Fruit fly (Drosophila melanogaster) whole organism, embryonic: Measurements from ENCODE around the gene upSET.

ENCODE experiments used
- Antp ChIP-seq: fragments of 200-800 bp; sonication (Bioruptor generic); optimal IDR thresholded peaks from 3 replicates; lab custom pipeline; 2016; ENCODE audit warnings: missing biosample characterization, missing genetic modification characterization
- CG10209 ChIP-seq: fragments of 200-800 bp; sonication (Bioruptor generic); optimal IDR thresholded peaks from 3 replicates; lab custom pipeline; 2017; ENCODE audit warnings: missing biosample characterization, mild to moderate bottlenecking, missing genetic modification characterization, missing genetic modification reagents
- CG1529 ChIP-seq: fragments of 200-800 bp; sonication (Bioruptor generic); optimal IDR thresholded peaks from 3 replicates; lab custom pipeline; 2018; ENCODE audit warnings: missing biosample characterization, missing genetic modification characterization
- CG16815 ChIP-seq: fragments of 200-800 bp; sonication (Bioruptor generic); optimal IDR thresholded peaks from 3 replicates; lab custom pipeline; 2017; ENCODE audit warnings: missing biosample characterization, mild to moderate bottlenecking, missing genetic modification characterization
- CG17359 ChIP-seq: fragments of 200-800 bp; sonication (Bioruptor generic); optimal IDR thresholded peaks from 3 replicates; lab custom pipeline; 2018; ENCODE audit warnings: missing biosample characterization, mild to moderate bottlenecking, missing genetic modification characterization, moderate library complexity
- CG1792 ChIP-seq: fragments of 200-800 bp; sonication (Bioruptor generic); optimal IDR thresholded peaks from 2 replicates; lab custom pipeline; 2016; ENCODE audit warnings: missing biosample characterization, missing genetic modification characterization
- CG2875 ChIP-seq: fragments of 200-800 bp; sonication (Bioruptor generic); optimal IDR thresholded peaks from 2 replicates; lab custom pipeline; 2017; ENCODE audit warnings: missing biosample characterization, mild to moderate bottlenecking, missing genetic modification characterization, missing genetic modification reagents
- CG31388 ChIP-seq: fragments of 200-800 bp; sonication (Bioruptor generic); optimal IDR thresholded peaks from 2 replicates; lab custom pipeline; 2016; ENCODE audit warnings: missing biosample characterization, missing genetic modification characterization
- CG4360 ChIP-seq: fragments of 200-800 bp; sonication (Bioruptor generic); IDR thresholded peaks from 2 replicates; pipeline ENCODE4 v1.3.6; 2022; ENCODE audit warnings: missing biosample characterization, missing genetic modification characterization
- CG4707 ChIP-seq: fragments of 200-800 bp; sonication (Bioruptor generic); optimal IDR thresholded peaks from 2 replicates; lab custom pipeline; 2018; ENCODE audit warnings: missing biosample characterization, mild to moderate bottlenecking, missing genetic modification characterization, moderate library complexity
- CG5180 ChIP-seq: fragments of 200-800 bp; sonication (Bioruptor generic); optimal IDR thresholded peaks from 3 replicates; lab custom pipeline; 2017; ENCODE audit warnings: missing biosample characterization, missing genetic modification characterization, mild to moderate bottlenecking, moderate library complexity, missing genetic modification reagents
- CG6765 ChIP-seq: fragments of 200-800 bp; sonication (Bioruptor generic); optimal IDR thresholded peaks from 3 replicates; lab custom pipeline; 2017; ENCODE audit warnings: missing biosample characterization, mild to moderate bottlenecking, missing genetic modification characterization
- CG7271 ChIP-seq: fragments of 200-800 bp; sonication (Bioruptor generic); optimal IDR thresholded peaks from 2 replicates; lab custom pipeline; 2018; ENCODE audit warnings: missing biosample characterization, mild to moderate bottlenecking, missing genetic modification characterization, moderate library complexity
- CG7928 ChIP-seq: fragments of 200-800 bp; sonication (Bioruptor generic); optimal IDR thresholded peaks from 2 replicates; lab custom pipeline; 2017; ENCODE audit warnings: missing biosample characterization, mild to moderate bottlenecking, missing genetic modification characterization
- CG9437 ChIP-seq: fragments of 200-800 bp; sonication (Bioruptor generic); optimal IDR thresholded peaks from 2 replicates; lab custom pipeline; 2018; ENCODE audit warnings: missing biosample characterization, mild to moderate bottlenecking, missing genetic modification characterization
- D19A ChIP-seq: fragments of 200-800 bp; optimal IDR thresholded peaks from 3 replicates; lab custom pipeline; 2019; ENCODE audit warnings: missing biosample characterization, mild to moderate bottlenecking, missing genetic modification characterization, moderate library complexity
- H15 ChIP-seq: fragments of 200-800 bp; sonication (Bioruptor generic); IDR thresholded peaks from 3 replicates; pipeline ENCODE4 v1.3.6; 2022; ENCODE audit warnings: missing biosample characterization, missing genetic modification characterization
- Hr39 ChIP-seq: fragments of >200 bp; optimal IDR thresholded peaks from 2 replicates; lab custom pipeline; 2017
- Lim3 ChIP-seq: fragments of 200-800 bp; sonication (Bioruptor generic); IDR thresholded peaks from 2 replicates; pipeline ENCODE4 v1.3.6; 2022; ENCODE audit warnings: missing biosample characterization, missing genetic modification characterization
- Sox100B ChIP-seq: fragments of 200-800 bp; sonication (Bioruptor generic); optimal IDR thresholded peaks from 3 replicates; lab custom pipeline; 2018; ENCODE audit warnings: missing biosample characterization, mild to moderate bottlenecking, missing genetic modification characterization
- Sox102F ChIP-seq: fragments of 200-800 bp; sonication (Bioruptor generic); optimal IDR thresholded peaks from 2 replicates; lab custom pipeline; 2018; ENCODE audit warnings: missing biosample characterization, mild to moderate bottlenecking, missing genetic modification characterization, moderate library complexity
- Tbp ChIP-seq: fragments of >200 bp; optimal IDR thresholded peaks from 2 replicates; lab custom pipeline; 2018; ENCODE audit warnings: missing biosample characterization, missing genetic modification characterization
- Vsx1 ChIP-seq: fragments of 200-800 bp; sonication (Bioruptor generic); optimal IDR thresholded peaks from 2 replicates; lab custom pipeline; 2017; ENCODE audit warnings: missing biosample characterization, mild to moderate bottlenecking, missing genetic modification characterization, missing genetic modification reagents
- YL-1 ChIP-seq: fragments of 200-800 bp; sonication (Bioruptor generic); optimal IDR thresholded peaks from 3 replicates; lab custom pipeline; 2017; ENCODE audit warnings: missing biosample characterization, mild to moderate bottlenecking, missing genetic modification characterization
- ac ChIP-seq: fragments of 200-800 bp; sonication (Bioruptor generic); optimal IDR thresholded peaks from 3 replicates; lab custom pipeline; 2017; ENCODE audit warnings: missing biosample characterization, mild to moderate bottlenecking, missing genetic modification characterization
- amos ChIP-seq: fragments of 200-800 bp; sonication (Bioruptor generic); IDR thresholded peaks from 2 replicates; pipeline ENCODE4 v1.3.6; 2022; ENCODE audit warnings: missing biosample characterization, missing genetic modification characterization; ENCODE audit not compliant: partially characterized antibody
- ap ChIP-seq: fragments of 200-800 bp; sonication (Bioruptor generic); IDR thresholded peaks from 2 replicates; pipeline ENCODE4 v1.3.6; 2022; ENCODE audit warnings: missing biosample characterization, missing genetic modification characterization
- bigmax ChIP-seq: fragments of 200-800 bp; sonication (Bioruptor generic); optimal IDR thresholded peaks from 2 replicates; lab custom pipeline; 2018; ENCODE audit warnings: missing biosample characterization, mild to moderate bottlenecking, missing genetic modification characterization
- caup ChIP-seq: fragments of 200-800 bp; sonication (Bioruptor generic); optimal IDR thresholded peaks from 3 replicates; lab custom pipeline; 2017; ENCODE audit warnings: missing biosample characterization, mild to moderate bottlenecking, missing genetic modification characterization, moderate library complexity; ENCODE audit not compliant: severe bottlenecking
- chinmo ChIP-seq: fragments of 200-800 bp; sonication (Bioruptor generic); IDR thresholded peaks from 4 replicates; pipeline ENCODE4 v1.3.6; 2022; ENCODE audit warnings: missing biosample characterization, missing genetic modification characterization; ENCODE audit not compliant: partially characterized antibody
- danr ChIP-seq: fragments of 200-800 bp; sonication (Bioruptor generic); IDR thresholded peaks from 2 replicates; pipeline ENCODE4 v1.3.6; 2022; ENCODE audit warnings: missing biosample characterization, missing genetic modification characterization
- dmrt99B ChIP-seq: fragments of 200-800 bp; sonication (Bioruptor generic); optimal IDR thresholded peaks from 2 replicates; lab custom pipeline; 2018; ENCODE audit warnings: missing biosample characterization, mild to moderate bottlenecking, missing genetic modification characterization, moderate library complexity
- ems ChIP-seq: fragments of 200-800 bp; sonication (Bioruptor generic); optimal IDR thresholded peaks from 3 replicates; lab custom pipeline; 2016; ENCODE audit warnings: missing biosample characterization, missing genetic modification characterization
- gcm2 ChIP-seq: fragments of 200-800 bp; sonication (Bioruptor generic); optimal IDR thresholded peaks from 2 replicates; lab custom pipeline; 2016; ENCODE audit warnings: missing biosample characterization, missing genetic modification characterization
- grau ChIP-seq: fragments of 200-800 bp; optimal IDR thresholded peaks from 3 replicates; lab custom pipeline; 2019; ENCODE audit warnings: missing biosample characterization, mild to moderate bottlenecking, missing genetic modification characterization, moderate library complexity
- hb ChIP-seq: fragments of 200-800 bp; sonication (Bioruptor generic); IDR thresholded peaks from 3 replicates; pipeline ENCODE4 v1.3.6; 2022; ENCODE audit warnings: missing biosample characterization, missing genetic modification characterization; ENCODE audit not compliant: partially characterized antibody
- inv ChIP-seq: fragments of 200-800 bp; sonication (Bioruptor generic); IDR thresholded peaks from 2 replicates; pipeline ENCODE4 v1.3.6; 2022; ENCODE audit warnings: missing biosample characterization, missing genetic modification characterization; ENCODE audit not compliant: partially characterized antibody
- luna ChIP-seq: fragments of 200-800 bp; sonication (Bioruptor generic); optimal IDR thresholded peaks from 2 replicates; lab custom pipeline; 2016; ENCODE audit warnings: missing biosample characterization, missing genetic modification characterization
- mld ChIP-seq: fragments of 200-800 bp; sonication (Bioruptor generic); IDR thresholded peaks from 3 replicates; pipeline ENCODE4 v1.3.6; 2022; ENCODE audit warnings: missing biosample characterization, missing genetic modification characterization; ENCODE audit not compliant: partially characterized antibody
- otp ChIP-seq: fragments of 200-800 bp; sonication (Bioruptor generic); IDR thresholded peaks from 3 replicates; pipeline ENCODE4, ENCODE4 v1.3.6; 2022; ENCODE audit warnings: missing biosample characterization, missing genetic modification characterization
- pho ChIP-seq: fragments of 200-800 bp; sonication (Bioruptor generic); optimal IDR thresholded peaks from 2 replicates; lab custom pipeline; 2016; ENCODE audit warnings: missing biosample characterization, missing genetic modification characterization
- psq ChIP-seq: fragments of 200-800 bp; sonication (Bioruptor generic); optimal IDR thresholded peaks from 2 replicates; lab custom pipeline; 2017; ENCODE audit warnings: missing biosample characterization, missing genetic modification characterization
- row ChIP-seq: fragments of 200-800 bp; sonication (Bioruptor generic); IDR thresholded peaks from 3 replicates; pipeline ENCODE4 v1.3.6; 2022; ENCODE audit warnings: missing biosample characterization, missing genetic modification characterization
- sima ChIP-seq: fragments of 200-800 bp; sonication (Bioruptor generic); optimal IDR thresholded peaks from 2 replicates; lab custom pipeline; 2016; ENCODE audit warnings: missing biosample characterization, missing genetic modification characterization
- sisA ChIP-seq: fragments of 200-800 bp; sonication (Bioruptor generic); IDR thresholded peaks from 2 replicates; pipeline ENCODE4 v1.3.6; 2022; ENCODE audit warnings: missing biosample characterization, missing genetic modification characterization
- so ChIP-seq: fragments of 200-800 bp; sonication (Bioruptor generic); IDR thresholded peaks from 3 replicates; pipeline ENCODE4 v1.3.6; 2022; ENCODE audit warnings: missing biosample characterization, missing genetic modification characterization
- sqz ChIP-seq: fragments of 200-800 bp; sonication (Bioruptor generic); optimal IDR thresholded peaks from 3 replicates; lab custom pipeline; 2018; ENCODE audit warnings: missing biosample characterization, mild to moderate bottlenecking, missing genetic modification characterization
- sr ChIP-seq: fragments of 200-800 bp; sonication (Bioruptor generic); IDR thresholded peaks from 3 replicates; pipeline ENCODE4 v1.3.6; 2022; ENCODE audit warnings: missing biosample characterization, missing genetic modification characterization
- stc ChIP-seq: fragments of 200-800 bp; sonication (Bioruptor generic); IDR thresholded peaks from 2 replicates; pipeline ENCODE4 v1.3.6; 2022; ENCODE audit warnings: missing biosample characterization, missing genetic modification characterization
- vnd ChIP-seq: fragments of 200-800 bp; sonication (Bioruptor generic); IDR thresholded peaks from 3 replicates; pipeline ENCODE4 v1.3.6; 2022; ENCODE audit warnings: missing biosample characterization, missing genetic modification characterization; ENCODE audit not compliant: partially characterized antibody

Gene upSET

dm6 chr3L:14049620-14050253 lies 47.8 kb downstream of the upSET start, which contains the start of gene Neurl4 (continued):
- TF ChIP-seq Sox102F (GFP tag; lab: Kevin White, UChicago): no peak
- TF ChIP-seq sisA (GFP tag; lab: Robert Waterston, UW): peak; percentile 62
- TF ChIP-seq CG4707 (GFP tag; lab: Kevin White, UChicago): no peak
- peak; percentile 31 for TF ChIP-seq YL-1 (GFP tag; lab: Kevin White, UChicago)
- peak; percentile 1 for TF ChIP-seq CG7271
- no peak for TF ChIP-seq Sox100B (GFP tag; lab: Kevin White, UChicago)
- TF ChIP-seq stc (GFP tag; lab: Robert Waterston, UW): peak; percentile 57; the same call in 1 of the 2 replicates
- no peak for TF ChIP-seq CG2875 (GFP tag; lab: Kevin White, UChicago)
- TF ChIP-seq CG1529 (GFP tag; lab: Kevin White, UChicago): no peak
- peak; percentile 67 for TF ChIP-seq CG6765 (GFP tag; lab: Kevin White, UChicago)
- TF ChIP-seq otp (GFP tag; lab: Robert Waterston, UW): peak; percentile 61; the same call in 2 of the 3 replicates
- no peak for TF ChIP-seq CG4360 (GFP tag; lab: Robert Waterston, UW)
- peak; percentile 28; the same call in 1 of the 2 replicates for TF ChIP-seq amos (GFP tag; lab: Robert Waterston, UW)
- no peak for TF ChIP-seq D19A (tag; lab: Kevin White, UChicago)
- peak; percentile 34 for TF ChIP-seq psq (GFP tag; lab: Kevin White, UChicago)
- no peak for TF ChIP-seq ap (GFP tag; lab: Robert Waterston, UW)
- TF ChIP-seq row: peak; percentile 84
- TF ChIP-seq CG7928 (GFP tag; lab: Kevin White, UChicago): no peak
- no peak for TF ChIP-seq ac (GFP tag; lab: Kevin White, UChicago)
- no peak for TF ChIP-seq H15 (GFP tag; lab: Robert Waterston, UW)
- peak; percentile 50 for TF ChIP-seq CG16815
- no peak for TF ChIP-seq mld (GFP tag; lab: Robert Waterston, UW)
- peak; percentile 40 for TF ChIP-seq pho (GFP tag; lab: Kevin White, UChicago)
- TF ChIP-seq dmrt99B (tag; lab: Kevin White, UChicago): no peak
- TF ChIP-seq danr: 0 out of 2 replicates have a peak, but pooled peaks have one; percentile 28
- no peak for TF ChIP-seq Tbp (GFP tag; lab: Kevin White, UChicago)
- no peak for TF ChIP-seq ems (GFP tag; lab: Kevin White, UChicago)
- peak; percentile 78 for TF ChIP-seq CG17359 (tag; lab: Kevin White, UChicago)
- TF ChIP-seq sqz: no peak
- no peak for TF ChIP-seq CG5180 (GFP tag; lab: Kevin White, UChicago)
- TF ChIP-seq Hr39 (lab: Kevin White, UChicago): no peak
- no peak for TF ChIP-seq bigmax (GFP tag; lab: Kevin White, UChicago)
- TF ChIP-seq caup (GFP tag; lab: Kevin White, UChicago): no peak
- TF ChIP-seq chinmo (GFP tag; lab: Robert Waterston, UW): 0 out of 4 replicates have a peak, but pooled peaks have one; percentile 18
- TF ChIP-seq vnd: no peak
- 0 out of 3 replicates have a peak, but pooled peaks have one; percentile 8 for TF ChIP-seq so (GFP tag; lab: Robert Waterston, UW)
- no peak for TF ChIP-seq sr (GFP tag; lab: Robert Waterston, UW)
- no peak for TF ChIP-seq CG1792 (GFP tag; lab: Kevin White, UChicago)
- no peak for TF ChIP-seq Vsx1 (GFP tag; lab: Kevin White, UChicago)
- peak; percentile 51 for TF ChIP-seq Antp
- TF ChIP-seq CG9437 (GFP tag; lab: Kevin White, UChicago): peak; percentile 47
- no peak for TF ChIP-seq hb (GFP tag; lab: Robert Waterston, UW)
- TF ChIP-seq Lim3 (GFP tag; lab: Robert Waterston, UW): no peak
- TF ChIP-seq sima (GFP tag; lab: Kevin White, UChicago): no peak
- TF ChIP-seq grau (tag; lab: Kevin White, UChicago): peak; percentile 82
- TF ChIP-seq gcm2 (GFP tag; lab: Kevin White, UChicago): no peak
- no peak for TF ChIP-seq CG31388 (GFP tag; lab: Kevin White, UChicago)
- no peak for TF ChIP-seq CG10209 (GFP tag; lab: Kevin White, UChicago)
- no peak for TF ChIP-seq inv
- TF ChIP-seq luna (GFP tag; lab: Kevin White, UChicago): no peak
